Fruit fly (Drosophila melanogaster) S2 (cell line): Measurements from ENCODE around the gene CG40006.
"Not testable (repeated sequence)": the region's sequence is repeated elsewhere in the genome, so short reads cannot be mapped to it uniquely, and the experiment has no call there.

Source experiments
- CG8478 ChIP-seq: fragments of >200 bp; optimal IDR thresholded peaks from 2 replicates; lab custom pipeline; 2018
- CTCF ChIP-seq, 2 experiments: fragments of >200 bp; optimal IDR thresholded peaks; 2 replicates each; lab custom pipeline; 2018

CG40006 gene

DNA sequence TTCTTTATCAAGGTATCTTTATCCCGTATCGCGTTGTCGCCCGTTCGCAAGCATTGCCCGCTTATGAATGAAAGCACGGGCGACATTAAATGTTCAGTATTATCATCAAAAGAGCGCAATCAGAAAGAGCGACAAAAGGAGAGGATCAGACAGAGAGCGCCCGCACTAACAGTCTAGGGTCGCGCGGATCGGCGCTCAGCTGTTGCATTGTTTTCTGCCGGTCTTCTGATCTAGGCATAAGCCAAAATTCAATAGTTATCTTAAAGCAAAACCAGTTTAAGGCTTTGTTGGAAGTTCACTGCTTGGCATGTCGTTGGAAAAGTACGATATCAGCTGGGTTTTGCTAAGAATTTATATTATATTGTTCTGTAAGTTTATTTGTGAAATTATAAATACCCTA, at the start of gene CG40006:
Gene CG40006, minus strand, starts transcription at position 69 of the 400 bp plus-strand sequence.
- TF ChIP-seq CG8478 (lab: Kevin White, UChicago) (no peak), CTCF (optimal IDR thresholded peaks at IDR 0.05; lab: Kevin White, UChicago) (no peak)

dm6 chr2L:22798269-22798668, 42.1 kb upstream of the CG40006 start, which contains the start of gene CG40439:
Gene CG40439, minus strand, starts transcription at chr2L:22798276.
- TF ChIP-seq CTCF (optimal IDR thresholded peaks at IDR 0.05; lab: Kevin White, UChicago); CG8478 (lab: Kevin White, UChicago): not testable (repeated sequence)

dm6 chr2L:22758159-22758558, 2.0 kb upstream of the CG40006 start:
- TF ChIP-seq CTCF (optimal IDR thresholded peaks at IDR 0.05; lab: Kevin White, UChicago) (no peak), CG8478 (lab: Kevin White, UChicago) (no peak)

dm6 chr2L:22736999-22737398, 19.1 kb downstream of the CG40006 start:
- TF ChIP-seq CTCF (optimal IDR thresholded peaks at IDR 0.05; lab: Kevin White, UChicago), result no peak
- TF ChIP-seq CG8478 (lab: Kevin White, UChicago), result no peak

- TF ChIP-seq CTCF (optimal IDR thresholded peaks at IDR 0.05; lab: Kevin White, UChicago) (no peak), CG8478 (lab: Kevin White, UChicago) (no peak)
These were observed 177.1 kb downstream of the CG40006 start, which contains the start of gene Slmap for dm6 chr2L:22578920-22579548. Gene Slmap, plus strand, starts transcription at chr2L:22579072.

dm6 chr2L:22577875-22578274, 178.3 kb downstream of the CG40006 start:
- TF ChIP-seq CG8478 (lab: Kevin White, UChicago) (no peak), CTCF (optimal IDR thresholded peaks at IDR 0.05; lab: Kevin White, UChicago) (no peak)

dm6 chr2L:22575346-22575745, 180.8 kb downstream of the CG40006 start:
- TF ChIP-seq CTCF (optimal IDR thresholded peaks at IDR 0.05; lab: Kevin White, UChicago) (no peak), CG8478 (lab: Kevin White, UChicago) (no peak)

- no peak for TF ChIP-seq CTCF (optimal IDR thresholded peaks at IDR 0.05; lab: Kevin White, UChicago)
These were observed 181.8 kb downstream of the CG40006 start for dm6 chr2L:22574314-22574713.
